Worm (Caenorhabditis elegans) whole organism, mixed stage, embryonic: ENCODE results near the gene C34C12.12.

Source experiments
- M03D4.4 ChIP-seq: sonication (generic microtip); optimal IDR thresholded peaks from 2 replicates; lab custom pipeline; 2017; ENCODE audit warnings: mild to moderate bottlenecking, missing genetic modification characterization, missing compliant biosample characterization
- blmp-1 ChIP-seq: fragments of 150-350 bp; optimal IDR thresholded peaks from 2 replicates; lab custom pipeline; 2014; ENCODE audit warnings: missing biosample characterization, missing genetic modification characterization
- ceh-39 ChIP-seq: fragments of 150-350 bp; optimal IDR thresholded peaks from 2 replicates; lab custom pipeline; 2014; ENCODE audit warnings: missing biosample characterization, missing genetic modification characterization
- ceh-43 ChIP-seq: fragments of 200-800 bp; sonication (Bioruptor generic); optimal IDR thresholded peaks from 2 replicates; lab custom pipeline; 2018; ENCODE audit warnings: mild to moderate bottlenecking, missing genetic modification characterization, moderate library complexity, missing compliant biosample characterization
- ces-1 ChIP-seq: fragments of 150-350 bp; optimal IDR thresholded peaks from 2 replicates; lab custom pipeline; 2014; ENCODE audit warnings: missing biosample characterization, missing genetic modification reagents, missing genetic modification characterization
- elt-1 ChIP-seq: sonication (generic microtip); optimal IDR thresholded peaks from 2 replicates; lab custom pipeline; 2017; ENCODE audit warnings: missing genetic modification characterization, mild to moderate bottlenecking, missing compliant biosample characterization, antibody characterized with exemption, moderate library complexity, borderline replicate concordance; ENCODE audit not compliant: insufficient read depth
- elt-3 ChIP-seq: fragments of 150-350 bp; optimal IDR thresholded peaks from 2 replicates; lab custom pipeline; 2014; ENCODE audit warnings: missing biosample characterization, missing genetic modification characterization
- flh-1 ChIP-seq: fragments of 200-800 bp; sonication (Bioruptor generic); optimal IDR thresholded peaks from 2 replicates; lab custom pipeline; 2018; ENCODE audit warnings: mild to moderate bottlenecking, missing genetic modification characterization, moderate library complexity, missing compliant biosample characterization
- ham-2 ChIP-seq: fragments of 200-800 bp; sonication (Bioruptor generic); optimal IDR thresholded peaks from 2 replicates; lab custom pipeline; 2018; ENCODE audit warnings: mild to moderate bottlenecking, missing genetic modification characterization, missing compliant biosample characterization
- hlh-1 ChIP-seq: fragments of 150-350 bp; optimal IDR thresholded peaks from 2 replicates; lab custom pipeline; 2014; ENCODE audit warnings: missing biosample characterization, missing genetic modification reagents, missing genetic modification characterization
- lin-13 ChIP-seq: fragments of 150-350 bp; optimal IDR thresholded peaks from 2 replicates; lab custom pipeline; 2014; ENCODE audit warnings: missing biosample characterization, missing genetic modification characterization
- lin-32 ChIP-seq: fragments of 200-800 bp; sonication (Bioruptor generic); optimal IDR thresholded peaks from 2 replicates; lab custom pipeline; 2018; ENCODE audit warnings: mild to moderate bottlenecking, missing genetic modification characterization, missing compliant biosample characterization
- lsy-2 ChIP-seq: fragments of 150-350 bp; optimal IDR thresholded peaks from 2 replicates; lab custom pipeline; 2014; ENCODE audit warnings: missing biosample characterization, missing genetic modification characterization
- mab-5 ChIP-seq: fragments of 150-350 bp; optimal IDR thresholded peaks from 2 replicates; lab custom pipeline; 2014; ENCODE audit warnings: missing biosample characterization, missing genetic modification characterization
- nhr-2 ChIP-seq: fragments of 150-350 bp; optimal IDR thresholded peaks from 2 replicates; lab custom pipeline; 2014; ENCODE audit warnings: missing biosample characterization, missing genetic modification characterization
- nhr-28 ChIP-seq: fragments of 150-350 bp; optimal IDR thresholded peaks from 2 replicates; lab custom pipeline; 2014; ENCODE audit warnings: missing biosample characterization, missing genetic modification characterization
- nhr-76 ChIP-seq: sonication (generic microtip); optimal IDR thresholded peaks from 2 replicates; lab custom pipeline; 2017; ENCODE audit warnings: missing biosample characterization, missing genetic modification characterization
- pha-4 ChIP-seq: fragments of 150-350 bp; optimal IDR thresholded peaks from 2 replicates; lab custom pipeline; 2018; ENCODE audit warnings: missing biosample characterization, missing genetic modification reagents, missing genetic modification characterization
- sem-2 ChIP-seq: fragments of 200-800 bp; sonication (Bioruptor generic); optimal IDR thresholded peaks from 2 replicates; lab custom pipeline; 2018; ENCODE audit warnings: mild to moderate bottlenecking, missing genetic modification characterization, missing compliant biosample characterization
- snpc-4 ChIP-seq: fragments of 150-350 bp; optimal IDR thresholded peaks from 2 replicates; lab custom pipeline; 2014; ENCODE audit warnings: missing biosample characterization, missing genetic modification characterization
- sptf-1 ChIP-seq: sonication (generic microtip); optimal IDR thresholded peaks from 2 replicates; lab custom pipeline; 2017; ENCODE audit warnings: mild to moderate bottlenecking, missing genetic modification characterization, moderate library complexity, missing compliant biosample characterization
- tbx-8 ChIP-seq: fragments of 200-800 bp; sonication (Bioruptor generic); optimal IDR thresholded peaks from 2 replicates; lab custom pipeline; 2018; ENCODE audit warnings: mild to moderate bottlenecking, missing genetic modification characterization, moderate library complexity, missing compliant biosample characterization
- unc-39 ChIP-seq: fragments of 150-350 bp; optimal IDR thresholded peaks from 2 replicates; lab custom pipeline; 2014; ENCODE audit warnings: missing biosample characterization, missing genetic modification characterization
- unc-62 ChIP-seq: fragments of 150-350 bp; optimal IDR thresholded peaks from 2 replicates; lab custom pipeline; 2014; ENCODE audit warnings: missing biosample characterization, missing genetic modification reagents, missing genetic modification characterization
- zip-8 ChIP-seq: fragments of 150-350 bp; optimal IDR thresholded peaks from 2 replicates; lab custom pipeline; 2014; ENCODE audit warnings: missing biosample characterization, missing genetic modification characterization
- ztf-11 ChIP-seq: fragments of 150-350 bp; optimal IDR thresholded peaks from 2 replicates; lab custom pipeline; 2014; ENCODE audit warnings: missing biosample characterization, missing genetic modification characterization

Gene C34C12.12

DNA sequence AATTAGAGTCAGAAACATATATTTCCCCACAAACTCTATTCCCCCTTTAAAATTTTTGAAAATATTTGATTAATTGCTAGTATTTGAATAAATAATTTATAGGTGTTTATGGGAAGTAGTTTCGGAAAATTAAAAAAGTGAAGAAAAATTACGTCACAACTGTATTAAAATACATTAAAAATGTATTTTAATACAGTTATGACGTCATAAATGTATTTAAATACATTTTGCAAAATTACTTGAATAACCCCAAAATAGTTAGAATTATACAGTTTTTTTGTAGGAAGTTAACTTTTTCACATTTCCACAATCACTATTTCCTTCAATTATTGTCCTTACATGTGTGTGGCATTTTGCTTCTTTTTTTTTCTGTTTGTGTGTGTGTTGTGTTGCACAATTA lies 39.6 kb upstream of the C34C12.12 start:
- TF ChIP-seq ztf-11 (tag; lab: Kevin White, UChicago), result no peak
- peak; percentile 96 for TF ChIP-seq zip-8 (tag; lab: Kevin White, UChicago)
- TF ChIP-seq ces-1, result no peak

DNA sequence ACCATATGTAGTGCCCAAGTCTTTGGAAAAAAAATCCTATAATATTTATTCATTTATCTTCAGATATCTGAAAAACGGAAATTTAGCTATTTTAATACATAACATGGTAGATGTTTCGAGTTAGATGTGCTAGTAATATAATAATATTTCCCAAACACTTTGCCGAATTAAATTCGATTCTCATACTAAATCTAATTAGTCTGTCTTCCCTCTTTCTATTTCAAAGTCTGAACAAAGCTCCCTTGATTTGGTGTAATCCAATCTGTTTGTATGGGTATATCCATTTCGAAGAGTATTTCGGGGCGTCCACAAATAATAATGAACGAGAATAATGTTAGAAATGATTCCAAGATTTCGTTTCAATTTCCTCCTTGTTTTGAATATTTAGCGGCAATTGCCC lies 38.6 kb upstream of the C34C12.12 start:
- TF ChIP-seq sptf-1 (tag; lab: Kevin White, UChicago), result no peak
- peak; percentile 99 for TF ChIP-seq ces-1

DNA sequence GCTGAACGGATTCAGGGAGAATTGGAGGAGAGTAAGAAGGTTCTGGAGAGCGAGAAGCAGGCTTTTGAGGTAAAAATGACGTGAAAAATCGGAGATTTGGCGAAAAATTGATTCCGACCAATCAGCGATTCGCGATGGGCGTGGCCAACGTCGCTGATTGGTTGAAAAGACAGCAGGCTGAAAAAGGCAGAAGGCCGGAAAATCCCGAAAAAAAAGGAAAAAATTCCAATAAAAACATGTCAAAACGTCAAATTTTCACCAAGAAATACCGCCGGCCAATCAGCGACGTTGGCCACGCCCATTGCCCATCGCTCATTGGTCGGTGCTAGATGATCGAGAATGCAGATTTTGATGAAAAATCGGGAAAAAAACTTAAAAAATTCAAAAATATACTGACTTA lies 35.5 kb upstream of the C34C12.12 start:
- TF ChIP-seq ces-1, result no peak

DNA sequence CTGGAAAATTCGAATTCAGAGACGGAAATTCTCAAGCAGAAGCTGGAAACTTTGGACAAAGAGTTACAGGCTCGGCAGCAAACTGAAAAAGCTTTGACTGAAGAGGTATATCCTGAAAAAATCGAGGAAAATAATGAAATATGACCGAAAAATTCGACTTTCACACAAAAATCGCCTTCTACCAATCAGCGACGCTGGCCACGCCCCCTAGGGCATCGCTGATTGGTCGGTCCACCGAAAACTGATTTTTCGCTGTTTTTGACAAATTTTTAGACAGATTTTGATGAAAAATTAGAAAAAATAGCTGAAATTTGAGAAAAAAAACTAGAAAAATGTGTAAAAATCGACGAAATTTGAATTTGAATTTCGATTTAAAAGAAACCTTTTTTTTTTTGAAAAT lies 34.1 kb upstream of the C34C12.12 start:
- no peak for TF ChIP-seq nhr-76 (tag; lab: Kevin White, UChicago)
- TF ChIP-seq elt-3 (tag; lab: Kevin White, UChicago), result no peak
- TF ChIP-seq zip-8 (tag; lab: Kevin White, UChicago), result no peak
- no peak for TF ChIP-seq tbx-8 (GFP tag; lab: Kevin White, UChicago)
- TF ChIP-seq unc-62 (GFP tag; lab: Kevin White, UChicago), result no peak
- no peak for TF ChIP-seq elt-1
- TF ChIP-seq pha-4 (tag; lab: Kevin White, UChicago), result no peak

DNA sequence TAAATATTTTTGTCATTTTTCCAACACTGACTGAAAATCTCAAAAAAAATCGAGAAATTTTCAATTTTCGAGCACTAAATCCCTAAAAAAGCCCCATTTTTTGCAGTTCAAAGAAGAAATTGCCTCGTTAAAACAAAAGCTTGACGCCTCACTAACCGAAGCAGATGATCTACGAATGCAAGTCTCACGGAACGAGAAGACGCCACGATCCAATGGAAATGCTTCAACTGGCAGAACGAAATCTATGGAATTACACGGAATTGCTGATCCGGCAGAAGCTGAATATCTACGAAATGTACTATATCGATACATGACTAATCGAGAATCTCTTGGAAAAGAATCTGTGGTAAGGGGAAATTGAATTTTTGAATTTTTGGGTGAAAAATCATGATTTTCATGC lies 29.1 kb upstream of the C34C12.12 start:
- no peak for TF ChIP-seq lsy-2 (tag; lab: Kevin White, UChicago)
- TF ChIP-seq zip-8 (tag; lab: Kevin White, UChicago), result no peak
- TF ChIP-seq nhr-76 (tag; lab: Kevin White, UChicago), result no peak
- TF ChIP-seq nhr-2 (tag; lab: Kevin White, UChicago), result no peak
- TF ChIP-seq unc-39 (tag; lab: Kevin White, UChicago), result no peak
- TF ChIP-seq sptf-1 (tag; lab: Kevin White, UChicago), result peak; percentile 16
- TF ChIP-seq ceh-39 (tag; lab: Kevin White, UChicago), result no peak
- TF ChIP-seq nhr-28, result no peak

DNA sequence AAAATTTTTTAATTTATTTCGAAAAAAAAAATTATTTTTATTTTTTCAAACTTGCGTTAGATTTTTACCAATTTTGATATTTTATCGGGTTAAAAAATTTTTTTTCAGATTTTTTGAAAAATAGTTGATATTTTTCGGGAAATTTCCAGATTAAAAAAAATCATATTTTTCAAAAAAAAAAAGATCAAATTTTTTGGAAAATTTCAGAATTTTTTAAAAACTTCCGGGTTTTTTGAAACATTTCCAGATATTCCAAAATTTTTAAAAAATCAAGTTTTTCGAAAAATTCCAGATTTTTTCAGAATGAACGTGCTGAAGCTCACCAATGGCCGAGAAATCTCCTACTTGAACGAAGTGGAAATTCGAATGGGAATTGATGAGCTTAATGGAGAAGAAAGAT lies 27.6 kb upstream of the C34C12.12 start, which contains the start of gene metl-18:
Gene metl-18, plus strand, starts transcription at position 301 of the 400 bp plus-strand sequence.
- TF ChIP-seq ceh-39 (tag; lab: Kevin White, UChicago), result no peak
- no peak for TF ChIP-seq ceh-43 (GFP tag; lab: Kevin White, UChicago)
- no peak for TF ChIP-seq unc-62 (GFP tag; lab: Kevin White, UChicago)
- no peak for TF ChIP-seq ham-2 (GFP tag; lab: Kevin White, UChicago)
- TF ChIP-seq snpc-4 (tag; lab: Kevin White, UChicago), result no peak
- no peak for TF ChIP-seq hlh-1 (tag; lab: Kevin White, UChicago)
- TF ChIP-seq nhr-28, result no peak
- TF ChIP-seq blmp-1 (tag; lab: Kevin White, UChicago), result no peak
- TF ChIP-seq mab-5 (tag; lab: Kevin White, UChicago), result no peak
- TF ChIP-seq elt-3 (tag; lab: Kevin White, UChicago), result no peak
- TF ChIP-seq sem-2 (GFP tag; lab: Kevin White, UChicago), result no peak
- TF ChIP-seq M03D4.4 (tag; lab: Kevin White, UChicago), result no peak
- no peak for TF ChIP-seq ces-1
- TF ChIP-seq pha-4 (tag; lab: Kevin White, UChicago), result no peak
- no peak for TF ChIP-seq zip-8 (tag; lab: Kevin White, UChicago)

DNA sequence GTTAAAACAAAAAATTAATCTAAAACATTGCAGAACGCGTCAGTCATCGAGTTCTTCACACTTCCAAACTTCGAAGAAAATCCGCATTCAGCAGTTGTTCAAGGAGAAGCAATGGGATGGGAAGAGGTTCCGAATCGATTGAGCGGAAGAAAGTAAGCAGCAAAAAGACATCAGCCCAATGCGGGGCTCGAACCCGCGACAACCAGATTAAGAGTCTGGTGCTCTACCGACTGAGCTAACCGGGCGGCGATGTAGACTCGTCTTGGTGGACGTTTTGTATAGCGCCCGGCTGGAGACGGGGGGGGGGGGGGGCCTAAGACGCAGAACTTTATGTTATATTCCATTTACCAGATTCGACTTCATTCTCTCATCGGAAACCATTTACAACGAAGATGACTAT lies 26.3 kb upstream of the C34C12.12 start:
- TF ChIP-seq tbx-8 (GFP tag; lab: Kevin White, UChicago) (peak; percentile 7), lsy-2 (tag; lab: Kevin White, UChicago) (no peak)

DNA sequence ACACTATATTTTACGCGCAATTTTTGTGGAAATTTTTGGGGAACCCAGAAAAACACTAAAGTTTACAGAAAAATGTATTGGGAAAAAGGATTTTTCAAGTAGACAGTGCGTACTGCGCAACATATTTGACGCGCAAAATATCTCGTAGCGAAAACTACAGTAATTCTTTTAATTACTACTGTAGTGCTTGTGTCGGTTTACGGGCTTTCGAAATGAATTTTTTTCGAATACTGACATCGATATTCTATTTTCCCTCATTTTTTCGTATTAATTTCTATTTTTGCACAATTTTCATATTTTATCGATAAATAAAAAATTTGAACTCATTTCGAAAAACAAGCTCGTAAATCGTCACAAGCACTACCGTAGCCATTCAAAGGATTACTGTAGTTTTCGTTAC lies 24.4 kb upstream of the C34C12.12 start:
- TF ChIP-seq pha-4 (tag; lab: Kevin White, UChicago) (no peak), snpc-4 (tag; lab: Kevin White, UChicago) (no peak), ces-1 (no peak), elt-1 (no peak), nhr-28 (no peak), hlh-1 (tag; lab: Kevin White, UChicago) (no peak), ham-2 (GFP tag; lab: Kevin White, UChicago) (no peak), lin-13 (no peak), flh-1 (GFP tag; lab: Kevin White, UChicago) (no peak), ceh-43 (GFP tag; lab: Kevin White, UChicago) (no peak), ceh-39 (tag; lab: Kevin White, UChicago) (no peak), lin-32 (GFP tag; lab: Kevin White, UChicago) (no peak)
